Worm (Caenorhabditis elegans) whole organism, L3 larva: ENCODE measurements around the gene arrd-13.

Source experiments
- ama-1 ChIP-seq: fragments of 150-350 bp; optimal IDR thresholded peaks from 2 replicates; lab custom pipeline; 2018
- ceh-82 ChIP-seq: fragments of 150-350 bp; optimal IDR thresholded peaks from 2 replicates; lab custom pipeline; 2014; ENCODE audit warnings: missing biosample characterization, missing genetic modification characterization
- hmg-11 ChIP-seq: sonication (generic microtip); optimal IDR thresholded peaks from 2 replicates; lab custom pipeline; 2016; ENCODE audit warnings: missing genetic modification characterization, missing compliant biosample characterization
- mdl-1 ChIP-seq: fragments of 150-350 bp; optimal IDR thresholded peaks from 2 replicates; lab custom pipeline; 2014; ENCODE audit warnings: missing biosample characterization, missing genetic modification characterization
- nhr-11 ChIP-seq: fragments of 150-350 bp; optimal IDR thresholded peaks from 2 replicates; lab custom pipeline; 2014; ENCODE audit warnings: missing biosample characterization, missing genetic modification characterization
- nhr-23 ChIP-seq: fragments of 150-350 bp; optimal IDR thresholded peaks from 2 replicates; lab custom pipeline; 2014; ENCODE audit warnings: missing biosample characterization, missing genetic modification reagents, missing genetic modification characterization
- nhr-28 ChIP-seq: fragments of 150-350 bp; optimal IDR thresholded peaks from 2 replicates; lab custom pipeline; 2014; ENCODE audit warnings: missing biosample characterization, missing genetic modification characterization
- nhr-67 ChIP-seq: fragments of 150-350 bp; optimal IDR thresholded peaks from 2 replicates; lab custom pipeline; 2014; ENCODE audit warnings: missing biosample characterization, missing genetic modification characterization
- nhr-76 ChIP-seq: fragments of 150-350 bp; sonication (generic microtip); optimal IDR thresholded peaks from 5 replicates; lab custom pipeline; 2014; ENCODE audit warnings: missing biosample characterization, missing genetic modification characterization
- nhr-77 ChIP-seq: fragments of 150-350 bp; optimal IDR thresholded peaks from 2 replicates; lab custom pipeline; 2014; ENCODE audit warnings: missing biosample characterization, missing genetic modification characterization
- skn-1 ChIP-seq: fragments of 150-350 bp; optimal IDR thresholded peaks from 2 replicates; lab custom pipeline; 2014; ENCODE audit warnings: missing biosample characterization, missing genetic modification characterization
- snpc-4 ChIP-seq: fragments of 150-350 bp; optimal IDR thresholded peaks from 2 replicates; lab custom pipeline; 2014; ENCODE audit warnings: missing biosample characterization, missing genetic modification characterization
- unc-39 ChIP-seq: sonication (generic microtip); optimal IDR thresholded peaks from 4 replicates; lab custom pipeline; 2017; ENCODE audit warnings: missing biosample characterization, missing genetic modification characterization
- unc-62 ChIP-seq: fragments of 150-350 bp; sonication (generic microtip); optimal IDR thresholded peaks from 4 replicates; lab custom pipeline; 2014; ENCODE audit warnings: missing biosample characterization, missing genetic modification reagents, missing genetic modification characterization

- TF ChIP-seq nhr-76 (tag; lab: Kevin White, UChicago) (no peak), unc-39 (tag; lab: Kevin White, UChicago) (no peak), hmg-11 (tag; lab: Kevin White, UChicago) (no peak), nhr-67 (tag; lab: Kevin White, UChicago) (no peak), unc-62 (GFP tag; lab: Kevin White, UChicago) (no peak), ama-1 (lab: Kevin White, UChicago) (no peak), nhr-23 (tag; lab: Kevin White, UChicago) (no peak), snpc-4 (no peak), ceh-82 (tag; lab: Kevin White, UChicago) (no peak), skn-1 (tag; lab: Kevin White, UChicago) (no peak), nhr-28 (tag; lab: Kevin White, UChicago) (no peak), nhr-11 (tag; lab: Kevin White, UChicago) (no peak), nhr-77 (tag; lab: Kevin White, UChicago) (peak; percentile 65), mdl-1 (tag; lab: Kevin White, UChicago) (no peak)
Observed at ce11 chrII:13780792-13781248, 22.6 kb downstream of the arrd-13 start.
